Fruit fly (Drosophila melanogaster): ENCODE results near the gene js.

Gene js

dm6 chr3R:16337053-16337385, 31.1 kb downstream of the js start (continued):
- TF ChIP-seq CG12299 (tag; optimal IDR thresholded peaks at IDR 0.05) (no peak), Blimp-1 (GFP tag; optimal IDR thresholded peaks at IDR 0.05) (peak; percentile 62), Lim3 (GFP tag; IDR thresholded peaks at IDR 0.05) (no peak), CG2116 (GFP tag; optimal IDR thresholded peaks at IDR 0.05) (peak; percentile 10), CG11247 (GFP tag; IDR thresholded peaks at IDR 0.05) (no peak), CG10147 (GFP tag; optimal IDR thresholded peaks at IDR 0.05) (no peak), chinmo (GFP tag; IDR thresholded peaks at IDR 0.05; ENCODE audit: partially characterized antibody) (no peak), bigmax (GFP tag; optimal IDR thresholded peaks at IDR 0.05) (no peak), caup (GFP tag; optimal IDR thresholded peaks at IDR 0.05; ENCODE audit: severe bottlenecking) (no peak), CG31388 (GFP tag; optimal IDR thresholded peaks at IDR 0.05) (no peak), CG9797 (GFP tag; optimal IDR thresholded peaks at IDR 0.05) (no peak), CG15011 (GFP tag; optimal IDR thresholded peaks at IDR 0.05) (no peak), CG2678 (tag; optimal IDR thresholded peaks at IDR 0.05) (peak; percentile 27), CG17328 (GFP tag; IDR thresholded peaks at IDR 0.05) (peak; percentile 64), Poxn (GFP tag; IDR thresholded peaks at IDR 0.05) (no peak), zfh1 (GFP tag; IDR thresholded peaks at IDR 0.05) (peak; percentile 82), Sox102F (GFP tag; optimal IDR thresholded peaks at IDR 0.05) (no peak), CG5180 (GFP tag; optimal IDR thresholded peaks at IDR 0.05) (no peak), jigr1 (GFP tag; IDR thresholded peaks at IDR 0.05) (no peak), Atf-2 (GFP tag; optimal IDR thresholded peaks at IDR 0.05) (peak; percentile 24), H2.0 (GFP tag; IDR thresholded peaks at IDR 0.05) (0 out of 2 replicates have a peak, but pooled peaks have one; percentile 2), CoRest (tag; optimal IDR thresholded peaks at IDR 0.05) (peak; percentile 7), br (optimal IDR thresholded peaks at IDR 0.05) (no peak), mirr (GFP tag; optimal IDR thresholded peaks at IDR 0.05) (no peak), emc (GFP tag; optimal IDR thresholded peaks at IDR 0.05) (no peak), ab (GFP tag; optimal IDR thresholded peaks at IDR 0.05) (no peak), Nf-YA (GFP tag; IDR thresholded peaks at IDR 0.05) (no peak), Mes4 (GFP tag; optimal IDR thresholded peaks at IDR 0.05) (peak; percentile 12), CG6765 (GFP tag; optimal IDR thresholded peaks at IDR 0.05) (no peak), CG12744 (GFP tag; optimal IDR thresholded peaks at IDR 0.05) (no peak), Hr39 (optimal IDR thresholded peaks at IDR 0.05) (no peak), lab (GFP tag; optimal IDR thresholded peaks at IDR 0.05) (peak; percentile 16), CG18262 (tag; optimal IDR thresholded peaks at IDR 0.05) (peak; percentile 83), CG3847 (GFP tag; IDR thresholded peaks at IDR 0.05) (0 out of 2 replicates have a peak, but pooled peaks have one; percentile 6), corto (GFP tag; optimal IDR thresholded peaks at IDR 0.05) (no peak), Dad (GFP tag; optimal IDR thresholded peaks at IDR 0.05) (no peak), CG17385 (GFP tag; optimal IDR thresholded peaks at IDR 0.05) (peak; percentile 13), MESR4 (GFP tag; optimal IDR thresholded peaks at IDR 0.05) (no peak), crc (GFP tag; optimal IDR thresholded peaks at IDR 0.05) (no peak), CG2875 (GFP tag; optimal IDR thresholded peaks at IDR 0.05) (peak; percentile 53), nmo (GFP tag; optimal IDR thresholded peaks at IDR 0.05) (peak; percentile 61), CG17829 (tag; optimal IDR thresholded peaks at IDR 0.05) (peak; percentile 83), klu (GFP tag; IDR thresholded peaks at IDR 0.05) (no peak), jumu (GFP tag; optimal IDR thresholded peaks at IDR 0.05) (peak; percentile 67), CG34422 (GFP tag; IDR thresholded peaks at IDR 0.05) (peak; percentile 77; the same call in 2 of the 3 replicates), Awh (GFP tag; IDR thresholded peaks at IDR 0.05) (peak; percentile 36; the same call in 1 of the 2 replicates), CG9932 (GFP tag; IDR thresholded peaks at IDR 0.05) (no peak), sug (tag; optimal IDR thresholded peaks at IDR 0.05) (no peak)
